Worm (Caenorhabditis elegans) whole organism, early embryonic: ENCODE data around the gene kin-26.

Source experiments
- ama-1 ChIP-seq: fragments of 150-350 bp; optimal IDR thresholded peaks from 2 replicates; lab custom pipeline; 2014
- flt-1 ChIP-seq: fragments of 200-800 bp; sonication (Bioruptor generic); IDR thresholded peaks from 2 replicates; pipeline ENCODE4 v1.3.6; 2022; ENCODE audit warnings: missing genetic modification characterization, missing compliant biosample characterization
- hmg-4 ChIP-seq: fragments of 200-800 bp; sonication (Bioruptor generic); optimal IDR thresholded peaks from 2 replicates; lab custom pipeline; 2018; ENCODE audit warnings: mild to moderate bottlenecking, missing genetic modification characterization, missing compliant biosample characterization
- tbx-11 ChIP-seq: fragments of 200-800 bp; sonication (Bioruptor generic); IDR thresholded peaks from 2 replicates; pipeline ENCODE4 v1.3.6; 2022; ENCODE audit warnings: missing genetic modification characterization, missing compliant biosample characterization

ce11 chrIV:7879017-7879416, 1.3 kb upstream of the kin-26 start, which contains the start of gene srt-73:
- no peak for TF ChIP-seq hmg-4
- TF ChIP-seq flt-1 (GFP tag; lab: Robert Waterston, UW) = no peak
- TF ChIP-seq tbx-11 (GFP tag; lab: Robert Waterston, UW) = no peak
- TF ChIP-seq ama-1 (lab: Kevin White, UChicago) = no peak
